Worm (Caenorhabditis elegans) whole organism, mixed stage, embryonic: ENCODE measurements around the gene rskd-1.

Experiments
- elt-3 ChIP-seq: fragments of 150-350 bp; optimal IDR thresholded peaks from 2 replicates; lab custom pipeline; 2014; ENCODE audit warnings: missing biosample characterization, missing genetic modification characterization
- flh-1 ChIP-seq: fragments of 200-800 bp; sonication (Bioruptor generic); optimal IDR thresholded peaks from 2 replicates; lab custom pipeline; 2018; ENCODE audit warnings: mild to moderate bottlenecking, missing genetic modification characterization, moderate library complexity, missing compliant biosample characterization
- hlh-1 ChIP-seq: fragments of 150-350 bp; optimal IDR thresholded peaks from 2 replicates; lab custom pipeline; 2014; ENCODE audit warnings: missing biosample characterization, missing genetic modification reagents, missing genetic modification characterization
- mep-1 ChIP-seq: fragments of 150-350 bp; optimal IDR thresholded peaks from 2 replicates; lab custom pipeline; 2017; ENCODE audit warnings: missing biosample characterization, missing genetic modification reagents, missing genetic modification characterization, inconsistent platforms
- mls-2 ChIP-seq: sonication (generic microtip); optimal IDR thresholded peaks from 2 replicates; lab custom pipeline; 2016; ENCODE audit warnings: mild to moderate bottlenecking, missing genetic modification characterization, moderate library complexity, missing compliant biosample characterization
- nhr-2 ChIP-seq: fragments of 150-350 bp; optimal IDR thresholded peaks from 2 replicates; lab custom pipeline; 2014; ENCODE audit warnings: missing biosample characterization, missing genetic modification characterization
- sem-2 ChIP-seq: fragments of 200-800 bp; sonication (Bioruptor generic); optimal IDR thresholded peaks from 2 replicates; lab custom pipeline; 2018; ENCODE audit warnings: mild to moderate bottlenecking, missing genetic modification characterization, missing compliant biosample characterization
- sptf-1 ChIP-seq: sonication (generic microtip); optimal IDR thresholded peaks from 2 replicates; lab custom pipeline; 2017; ENCODE audit warnings: mild to moderate bottlenecking, missing genetic modification characterization, moderate library complexity, missing compliant biosample characterization
- unc-120 ChIP-seq: sonication (generic microtip); optimal IDR thresholded peaks from 2 replicates; lab custom pipeline; 2017; ENCODE audit warnings: missing genetic modification characterization, missing compliant biosample characterization; ENCODE audit not compliant: poor library complexity, severe bottlenecking
- unc-39 ChIP-seq: fragments of 150-350 bp; optimal IDR thresholded peaks from 2 replicates; lab custom pipeline; 2014; ENCODE audit warnings: missing biosample characterization, missing genetic modification characterization
- zip-8 ChIP-seq: fragments of 150-350 bp; optimal IDR thresholded peaks from 2 replicates; lab custom pipeline; 2014; ENCODE audit warnings: missing biosample characterization, missing genetic modification characterization

The rskd-1 gene

DNA sequence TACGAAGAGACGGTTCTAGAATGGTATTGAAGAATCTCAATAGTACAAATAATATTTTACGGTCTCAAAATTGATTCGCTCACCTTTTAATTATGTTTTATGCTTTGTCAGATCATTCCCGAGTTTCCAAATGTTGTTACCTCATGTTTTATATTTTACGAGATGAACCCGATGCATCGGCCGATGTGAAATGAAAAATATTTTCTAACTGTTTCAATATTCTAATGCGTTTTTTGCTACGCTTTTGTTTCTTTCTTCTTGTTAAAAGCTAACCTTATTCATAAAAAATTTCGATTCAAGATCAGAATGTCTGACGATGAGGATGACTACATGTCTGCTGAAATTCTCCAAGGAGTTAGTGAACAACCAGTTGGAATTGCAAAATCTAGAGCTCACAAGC is 37.4 kb downstream of the rskd-1 start, which contains the start of gene T04H1.5:
T04H1.5 (plus strand) TSS at position 301 of the 400 bp plus-strand sequence.
- TF ChIP-seq nhr-2, result no peak
- TF ChIP-seq mep-1 (tag; lab: Kevin White, UChicago), result no peak

DNA sequence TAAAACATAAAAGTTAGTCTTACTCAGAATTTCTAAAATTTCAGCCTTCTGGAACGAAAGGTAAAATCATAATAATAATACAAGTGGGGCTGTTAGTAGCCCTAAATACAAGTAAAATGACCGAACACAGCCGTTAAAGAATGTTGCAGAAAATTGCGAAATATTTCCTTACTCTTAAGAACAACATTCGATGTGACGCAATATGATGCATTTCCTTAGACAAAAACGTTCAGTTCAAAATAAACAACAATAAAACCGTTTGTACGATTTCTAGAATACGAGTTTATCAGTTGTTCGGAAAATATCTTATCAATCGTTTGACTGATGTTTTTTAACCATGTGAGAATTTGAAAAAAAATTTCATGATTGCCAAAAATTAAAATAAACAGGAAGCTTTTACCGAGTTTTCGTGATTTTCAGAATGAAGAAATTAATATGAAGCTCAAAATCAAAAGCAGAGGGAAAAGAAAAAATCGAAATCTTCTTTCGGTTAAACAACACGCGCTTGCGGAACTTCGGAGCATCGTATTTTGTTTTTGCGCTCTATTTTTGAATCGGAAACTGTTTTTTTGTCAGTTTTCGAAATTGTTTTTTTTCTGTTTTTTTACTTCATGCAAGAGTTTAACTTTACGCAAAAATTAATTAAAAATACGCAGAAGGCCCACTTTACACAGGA is 42.5 kb downstream of the rskd-1 start:
- TF ChIP-seq zip-8 (tag; lab: Kevin White, UChicago) (peak; percentile 56), sem-2 (GFP tag; lab: Kevin White, UChicago) (no peak)
- TF ChIP-seq, all 35 proteins: peak for 1

DNA sequence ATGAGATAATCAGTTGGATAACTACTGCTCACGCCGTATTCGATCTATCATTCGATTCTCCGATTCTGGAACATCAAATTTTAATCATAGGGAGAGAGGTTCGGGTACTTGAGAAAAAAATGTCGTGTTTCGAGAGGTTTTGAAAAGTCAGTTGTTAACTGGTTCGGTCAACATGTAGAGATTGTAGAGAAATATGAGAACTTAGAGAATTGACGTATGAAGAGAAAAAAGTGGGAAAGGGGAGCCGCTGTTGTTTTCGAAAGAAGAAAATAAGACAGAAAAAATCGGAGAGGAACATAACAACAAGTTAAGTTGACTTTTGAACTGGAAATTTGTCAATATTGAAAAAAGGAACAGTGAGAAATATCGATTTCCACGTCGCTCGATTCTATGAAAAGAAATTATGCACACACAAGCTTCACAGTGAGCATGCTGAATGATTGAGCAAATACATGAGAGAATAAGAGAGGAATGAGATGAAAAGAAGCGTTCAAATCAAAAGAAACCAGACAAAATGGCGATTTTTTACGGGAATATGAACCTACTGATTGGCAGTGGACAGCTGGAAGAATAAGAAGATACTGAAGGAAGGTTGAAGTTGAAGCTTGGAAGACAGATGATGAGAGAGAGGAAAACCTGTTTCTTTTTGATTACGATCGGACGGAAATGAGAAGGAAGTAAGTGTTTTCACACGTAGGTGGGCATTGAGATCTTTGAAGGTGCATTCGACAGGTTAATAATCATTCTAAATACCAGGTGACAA is 43.3 kb downstream of the rskd-1 start, which contains the start of the genes T04H1.13, slfl-5 and rad-50:
T04H1.13 (minus strand) TSS at position 51 of the 763 bp plus-strand sequence.
slfl-5 (minus strand) TSS at position 65 of the 763 bp plus-strand sequence.
rad-50 (plus strand) TSS at position 667 of the 763 bp plus-strand sequence.
- TF ChIP-seq mls-2 (tag; lab: Kevin White, UChicago) (no peak), sptf-1 (tag; lab: Kevin White, UChicago) (no peak)

DNA sequence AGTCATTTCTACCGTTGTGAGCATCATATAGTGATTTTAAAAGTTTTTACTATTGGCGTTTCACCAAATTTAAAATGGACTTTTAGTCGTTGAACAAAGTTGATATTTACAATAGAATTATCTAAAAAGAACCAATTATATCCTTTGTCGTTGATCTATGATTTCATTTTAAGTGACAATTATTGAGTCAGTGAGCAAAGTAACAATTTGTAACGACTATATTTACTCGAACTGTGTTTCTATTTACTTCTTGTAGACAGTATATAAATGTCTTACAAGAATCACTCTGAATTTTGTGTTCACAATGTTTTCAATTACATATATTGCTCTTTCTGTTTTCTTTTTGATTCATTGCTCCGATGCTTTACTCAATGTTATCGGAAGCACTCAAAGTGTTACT is 47.3 kb downstream of the rskd-1 start, which contains the start of gene ttr-22:
ttr-22 (plus strand) TSS at position 301 of the 400 bp plus-strand sequence.
- no peak for TF ChIP-seq unc-39 (tag; lab: Kevin White, UChicago)
- no peak for TF ChIP-seq unc-120 (tag; lab: Kevin White, UChicago)
- TF ChIP-seq, all 35 proteins: peak for 0

DNA sequence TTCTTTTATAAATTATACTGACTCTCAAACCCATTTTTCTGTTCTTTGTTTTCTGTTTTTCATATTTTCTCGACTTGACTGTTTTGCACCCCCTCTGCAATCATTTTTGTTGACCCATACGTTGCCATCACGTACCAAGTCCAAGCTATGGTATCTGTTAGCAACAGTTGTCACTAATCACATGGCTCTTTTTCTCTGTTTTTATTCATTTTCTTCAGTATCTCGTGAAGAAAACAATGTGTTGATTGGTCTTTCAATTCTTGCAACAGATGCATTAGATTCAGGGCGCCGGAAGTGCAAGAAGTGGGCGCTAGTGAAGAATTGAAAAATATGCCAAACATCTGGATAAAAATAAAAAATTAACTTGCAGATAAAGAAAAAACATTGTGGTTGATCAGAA is 52.9 kb downstream of the rskd-1 start:
- TF ChIP-seq hlh-1 (tag; lab: Kevin White, UChicago) (peak; percentile 81), flh-1 (GFP tag; lab: Kevin White, UChicago) (no peak), unc-120 (tag; lab: Kevin White, UChicago) (peak; percentile 35)

DNA sequence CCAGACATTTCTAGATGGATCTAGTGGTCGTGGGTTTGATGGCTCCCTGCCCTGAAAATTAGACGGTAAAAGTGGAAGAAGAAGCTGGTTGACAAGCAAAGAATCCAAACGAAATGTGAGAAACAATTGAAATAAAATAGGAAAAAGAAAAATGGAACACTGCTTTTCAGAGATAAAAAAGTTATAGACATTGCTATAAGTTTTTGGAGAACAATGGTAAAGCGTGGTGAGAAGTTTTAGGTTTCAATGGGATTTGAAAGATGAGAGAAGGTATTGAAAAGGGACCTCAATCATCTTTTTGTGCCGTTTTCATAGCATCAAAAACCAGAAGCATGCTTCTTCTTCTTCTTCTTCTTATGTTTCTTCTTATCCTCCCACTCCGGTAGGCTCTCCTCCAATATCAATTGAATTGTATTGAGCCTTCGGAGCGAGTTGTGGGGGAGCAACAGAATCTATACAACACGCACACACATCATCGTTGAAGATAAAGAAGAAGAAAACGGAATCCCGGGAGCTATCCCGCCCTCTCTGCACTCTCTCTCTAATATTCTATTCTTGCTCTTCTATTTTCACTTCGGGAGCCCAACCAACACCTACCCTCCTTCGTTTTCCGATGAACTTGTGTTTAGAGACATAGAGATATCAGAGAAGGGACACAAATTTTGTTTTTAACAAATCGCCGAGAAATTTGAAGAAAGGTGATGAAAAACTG is 54.0 kb downstream of the rskd-1 start, which contains the start of gene myo-3:
myo-3 (minus strand) TSS at position 51 of the 712 bp plus-strand sequence.
- peak; percentile 79 for TF ChIP-seq unc-120 (tag; lab: Kevin White, UChicago)
- TF ChIP-seq elt-3 (tag; lab: Kevin White, UChicago), result no peak
- peak; percentile 67 for TF ChIP-seq hlh-1 (tag; lab: Kevin White, UChicago)
